Worm (Caenorhabditis elegans): ENCODE data around the gene cri-3.
A peak's percentile ranks its signal among the peaks of the same experiment; 100 is the strongest.

cri-3 gene

DNA sequence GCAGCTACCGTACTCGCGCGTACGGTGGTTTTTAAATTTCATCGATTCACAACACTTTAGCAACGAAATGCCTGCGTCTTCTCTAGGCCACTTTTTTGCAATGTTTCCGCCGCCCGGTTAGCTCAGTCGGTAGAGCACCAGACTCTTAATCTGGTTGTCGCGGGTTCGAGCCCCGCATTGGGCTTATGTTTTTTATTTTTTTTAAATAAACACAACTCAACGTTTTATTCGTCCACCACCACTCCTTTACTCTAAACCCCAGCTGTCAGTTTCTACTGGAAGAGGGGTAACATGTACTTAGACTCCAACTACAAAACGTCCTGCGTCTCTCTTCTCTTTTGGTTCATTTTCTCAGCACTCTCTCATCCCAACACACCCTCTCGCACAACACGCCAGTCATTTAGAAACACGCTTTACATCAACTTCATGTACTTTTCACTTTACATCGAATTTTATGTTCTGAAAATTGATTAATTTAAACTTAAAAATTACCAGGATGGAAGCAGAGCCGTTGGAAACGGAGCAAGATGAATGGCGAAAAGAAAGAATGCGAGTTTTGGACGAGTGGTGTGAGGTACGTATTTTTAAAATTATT lies 6.6 kb upstream of the cri-3 start, which contains the start of the genes elmd-1 and hecw-1 (continued):
- TF ChIP-seq unc-130 (GFP tag; optimal IDR thresholded peaks at IDR 0.05), result no peak
- TF ChIP-seq madf-10 (tag; optimal IDR thresholded peaks at IDR 0.05), result peak; percentile 54
- peak; percentile 86 for TF ChIP-seq nfyb-1 (GFP tag; IDR thresholded peaks at IDR 0.05)
- TF ChIP-seq zfh-2 (GFP tag; conservative IDR thresholded peaks at IDR 0.05), result 0 out of 2 replicates have a peak, but pooled peaks have one; percentile 36
- peak; percentile 36 for TF ChIP-seq xnd-1 (tag; optimal IDR thresholded peaks at IDR 0.05)
- TF ChIP-seq F22D6.2 (tag; optimal IDR thresholded peaks at IDR 0.05), result no peak
- TF ChIP-seq B0261.1 (tag; optimal IDR thresholded peaks at IDR 0.05), result peak; percentile 91
- TF ChIP-seq unc-62 (GFP tag; optimal IDR thresholded peaks at IDR 0.05), result no peak
- TF ChIP-seq F39B2.1 (GFP tag; IDR thresholded peaks at IDR 0.05), result no peak
- TF ChIP-seq tlf-1 (GFP tag; optimal IDR thresholded peaks at IDR 0.05), result peak; percentile 8
- no peak for TF ChIP-seq gei-17 (GFP tag; optimal IDR thresholded peaks at IDR 0.05)
- TF ChIP-seq Y79H2A.3 (GFP tag; conservative IDR thresholded peaks at IDR 0.05), result no peak
- TF ChIP-seq snpc-3.4 (tag; optimal IDR thresholded peaks at IDR 0.05), result peak; percentile 31
- no peak for TF ChIP-seq F37B4.10 (GFP tag; IDR thresholded peaks at IDR 0.05)
- TF ChIP-seq madf-6 (GFP tag; IDR thresholded peaks at IDR 0.05), result peak; percentile 85
- TF ChIP-seq ztf-3 (GFP tag; optimal IDR thresholded peaks at IDR 0.05), result no peak
- TF ChIP-seq D2030.7 (GFP tag; IDR thresholded peaks at IDR 0.05), result peak; percentile 77
- no peak for TF ChIP-seq T26A5.8 (tag; optimal IDR thresholded peaks at IDR 0.05)
- TF ChIP-seq bed-2 (GFP tag; IDR thresholded peaks at IDR 0.05), result no peak
- no peak for TF ChIP-seq nhr-120 (GFP tag; IDR thresholded peaks at IDR 0.05)
- no peak for TF ChIP-seq egrh-3 (GFP tag; IDR thresholded peaks at IDR 0.05)
- no peak for TF ChIP-seq ceh-40 (GFP tag; IDR thresholded peaks at IDR 0.05)
- peak; percentile 38 for TF ChIP-seq him-1 (tag; optimal IDR thresholded peaks at IDR 0.05)
- TF ChIP-seq F23B12.7 (tag; optimal IDR thresholded peaks at IDR 0.05; ENCODE audit: insufficient read depth), result no peak
- no peak for TF ChIP-seq sea-2 (GFP tag; IDR thresholded peaks at IDR 0.05)
- peak; percentile 51 for TF ChIP-seq chd-7 (tag; optimal IDR thresholded peaks at IDR 0.05)
- no peak for TF ChIP-seq aptf-3 (GFP tag; IDR thresholded peaks at IDR 0.05)
- TF ChIP-seq tbx-9 (tag; optimal IDR thresholded peaks at IDR 0.05; ENCODE audit: borderline replicate concordance), result no peak
- no peak for TF ChIP-seq mxl-1 (tag; optimal IDR thresholded peaks at IDR 0.05)
- TF ChIP-seq madf-8 (GFP tag; conservative IDR thresholded peaks at IDR 0.05), result peak; percentile 54
- peak; percentile 28 for TF ChIP-seq T07F8.4 (tag; optimal IDR thresholded peaks at IDR 0.05)
- TF ChIP-seq lin-40 (tag; optimal IDR thresholded peaks at IDR 0.05), result peak; percentile 54
- TF ChIP-seq hrde-1 (tag; optimal IDR thresholded peaks at IDR 0.05; ENCODE audit: borderline replicate concordance), result peak; percentile 17
- TF ChIP-seq nfya-2 (GFP tag; IDR thresholded peaks at IDR 0.05), result no peak
- TF ChIP-seq lag-1 (GFP tag; IDR thresholded peaks at IDR 0.05), result no peak
- no peak for TF ChIP-seq hlh-12 (tag; optimal IDR thresholded peaks at IDR 0.05)
- peak; percentile 65; the same call in 1 of the 2 replicates for TF ChIP-seq attf-6 (GFP tag; IDR thresholded peaks at IDR 0.05)
- 0 out of 2 replicates have a peak, but pooled peaks have one; percentile 29 for TF ChIP-seq K11D2.4 (GFP tag; IDR thresholded peaks at IDR 0.05)
- no peak for TF ChIP-seq ama-1 (optimal IDR thresholded peaks at IDR 0.05)
- TF ChIP-seq ama-1 (GFP tag; optimal IDR thresholded peaks at IDR 0.05), result peak in 1 of 2 experiments; percentile 74
- no peak for TF ChIP-seq K12H6.12 (tag; optimal IDR thresholded peaks at IDR 0.05)
- no peak for TF ChIP-seq C06A6.2 (GFP tag; conservative IDR thresholded peaks at IDR 0.05)
- 0 out of 2 replicates have a peak, but pooled peaks have one; percentile 29 for TF ChIP-seq ceh-100 (GFP tag; IDR thresholded peaks at IDR 0.05)
- no peak for TF ChIP-seq ZK185.1 (tag; optimal IDR thresholded peaks at IDR 0.05; ENCODE audit: poor library complexity, severe bottlenecking)
- no peak for TF ChIP-seq hmg-20 (GFP tag; IDR thresholded peaks at IDR 0.05)
- TF ChIP-seq die-1 (tag; optimal IDR thresholded peaks at IDR 0.05), result peak; percentile 46
- TF ChIP-seq ztf-28 (GFP tag; IDR thresholded peaks at IDR 0.05), result no peak
- TF ChIP-seq nfya-1 (tag; optimal IDR thresholded peaks at IDR 0.05; ENCODE audit: borderline replicate concordance, insufficient read depth), result no peak
- peak; percentile 72; the same call in 1 of the 2 replicates for TF ChIP-seq egl-44 (GFP tag; IDR thresholded peaks at IDR 0.05)
